Worm (Caenorhabditis elegans): ENCODE measurements around the gene C35D10.6.

DNA sequence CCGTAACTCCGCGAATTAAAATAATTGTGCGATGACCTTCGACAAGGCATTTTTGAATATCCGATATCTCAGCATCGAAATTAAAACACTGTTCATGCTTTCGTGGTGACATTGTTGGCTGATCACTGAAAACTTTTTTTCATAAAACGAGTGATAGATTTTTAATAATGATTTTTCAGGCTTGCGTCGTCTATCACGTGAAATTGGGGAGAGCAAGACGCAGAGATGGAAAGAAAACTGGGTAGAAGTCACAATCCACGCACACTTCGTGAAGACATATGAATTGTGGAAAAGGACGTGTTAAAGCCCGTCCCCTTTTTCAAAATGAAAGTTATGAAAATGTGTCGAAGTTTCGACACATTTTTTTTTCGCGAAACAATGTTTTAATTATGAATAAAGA lies 9.4 kb upstream of the C35D10.6 start, which contains the start of gene nonu-1:
- TF ChIP-seq lin-15B (tag; optimal IDR thresholded peaks at IDR 0.05) (no peak), egl-27 (tag; optimal IDR thresholded peaks at IDR 0.05) (no peak), dve-1 (tag; optimal IDR thresholded peaks at IDR 0.05; ENCODE audit: insufficient read depth) (no peak), fos-1 (tag; optimal IDR thresholded peaks at IDR 0.05) (no peak), lin-13 (GFP tag; optimal IDR thresholded peaks at IDR 0.05) (no peak)

Data from whole organism, L4 larva.